Worm (Caenorhabditis elegans): ENCODE measurements around the gene C36A4.4.
"Not testable (repeated sequence)": the region's sequence is repeated elsewhere in the genome, so short reads cannot be mapped to it uniquely, and the experiment has no call there.

- TF ChIP-seq nhr-47 (tag; optimal IDR thresholded peaks at IDR 0.05); fkh-10 (GFP tag; optimal IDR thresholded peaks at IDR 0.05); snpc-4 (tag; optimal IDR thresholded peaks at IDR 0.05): not testable (repeated sequence)
These were observed 3.1 kb downstream of the C36A4.4 start, which contains the start of gene C36A4.11 for ce11 chrIII:3840279-3840678.
